Worm (Caenorhabditis elegans) whole organism, late embryonic: ENCODE measurements around the gene hrg-6.

Experiments
- F13H6.1 ChIP-seq: sonication (generic microtip); optimal IDR thresholded peaks from 2 replicates; lab custom pipeline; 2016; ENCODE audit warnings: missing genetic modification characterization, missing compliant biosample characterization
- K02D7.2 ChIP-seq: sonication (generic microtip); optimal IDR thresholded peaks from 2 replicates; lab custom pipeline; 2017; ENCODE audit warnings: mild to moderate bottlenecking, missing genetic modification characterization, missing compliant biosample characterization
- K09A11.1 ChIP-seq: sonication (generic microtip); optimal IDR thresholded peaks from 2 replicates; lab custom pipeline; 2017; ENCODE audit warnings: antibody characterized with exemption, mild to moderate bottlenecking, missing genetic modification characterization, missing compliant biosample characterization; ENCODE audit not compliant: insufficient read depth
- T23F11.4 ChIP-seq: fragments of 200-800 bp; sonication (Bioruptor generic); optimal IDR thresholded peaks from 2 replicates; lab custom pipeline; 2018; ENCODE audit warnings: mild to moderate bottlenecking, missing genetic modification characterization, missing compliant biosample characterization
- ahr-1 ChIP-seq: sonication (generic microtip); optimal IDR thresholded peaks from 2 replicates; lab custom pipeline; 2016; ENCODE audit warnings: missing genetic modification characterization, missing compliant biosample characterization
- ceh-14 ChIP-seq: sonication (generic microtip); optimal IDR thresholded peaks from 2 replicates; lab custom pipeline; 2016; ENCODE audit warnings: missing genotype, missing genetic modification characterization, missing compliant biosample characterization
- ceh-19 ChIP-seq: fragments of 200-800 bp; sonication (Bioruptor generic); optimal IDR thresholded peaks from 2 replicates; lab custom pipeline; 2018; ENCODE audit warnings: mild to moderate bottlenecking, missing genetic modification characterization, missing compliant biosample characterization
- ceh-24 ChIP-seq: sonication (generic microtip); optimal IDR thresholded peaks from 2 replicates; lab custom pipeline; 2016; ENCODE audit warnings: mild to moderate bottlenecking, missing genetic modification characterization, missing compliant biosample characterization
- ceh-30 ChIP-seq: fragments of 150-350 bp; optimal IDR thresholded peaks from 2 replicates; lab custom pipeline; 2014; ENCODE audit warnings: missing biosample characterization, missing genetic modification characterization
- ceh-31 ChIP-seq: sonication (generic microtip); optimal IDR thresholded peaks from 2 replicates; lab custom pipeline; 2016; ENCODE audit warnings: missing genetic modification characterization, missing compliant biosample characterization
- ceh-34 ChIP-seq: sonication (generic microtip); optimal IDR thresholded peaks from 2 replicates; lab custom pipeline; 2016; ENCODE audit warnings: mild to moderate bottlenecking, missing genetic modification characterization, missing compliant biosample characterization
- ceh-45 ChIP-seq: fragments of 200-800 bp; sonication (Bioruptor generic); IDR thresholded peaks from 2 replicates; pipeline ENCODE4 v1.3.6; 2022; ENCODE audit warnings: missing genetic modification reagents, missing genetic modification characterization, missing compliant biosample characterization
- ceh-6 ChIP-seq: fragments of 200-800 bp; sonication (Bioruptor generic); optimal IDR thresholded peaks from 2 replicates; lab custom pipeline; 2018; ENCODE audit warnings: mild to moderate bottlenecking, missing genetic modification characterization, missing compliant biosample characterization
- che-1 ChIP-seq: sonication (generic microtip); optimal IDR thresholded peaks from 2 replicates; lab custom pipeline; 2016; ENCODE audit warnings: mild to moderate bottlenecking, missing genetic modification characterization, missing compliant biosample characterization
- dmd-4 ChIP-seq: sonication (generic microtip); optimal IDR thresholded peaks from 2 replicates; lab custom pipeline; 2016; ENCODE audit warnings: borderline replicate concordance, missing genetic modification characterization, missing compliant biosample characterization
- fkh-10 ChIP-seq: fragments of 150-350 bp; optimal IDR thresholded peaks from 2 replicates; lab custom pipeline; 2014; ENCODE audit warnings: missing biosample characterization, missing genetic modification reagents, missing genetic modification characterization
- gmeb-2 ChIP-seq: sonication (generic microtip); optimal IDR thresholded peaks from 2 replicates; lab custom pipeline; 2016; ENCODE audit warnings: missing genetic modification characterization, inconsistent platforms, missing compliant biosample characterization
- hlh-13 ChIP-seq: fragments of 200-800 bp; sonication (Bioruptor generic); optimal IDR thresholded peaks from 2 replicates; lab custom pipeline; 2018; ENCODE audit warnings: mild to moderate bottlenecking, missing genetic modification characterization, missing compliant biosample characterization
- hlh-15 ChIP-seq: sonication (generic microtip); optimal IDR thresholded peaks from 2 replicates; lab custom pipeline; 2016; ENCODE audit warnings: missing genetic modification characterization, missing compliant biosample characterization
- hlh-30 ChIP-seq: sonication (generic microtip); optimal IDR thresholded peaks from 2 replicates; lab custom pipeline; 2017; ENCODE audit warnings: antibody characterized with exemption, missing genetic modification characterization, missing compliant biosample characterization; ENCODE audit not compliant: insufficient read depth
- lim-6 ChIP-seq: sonication (generic microtip); optimal IDR thresholded peaks from 2 replicates; lab custom pipeline; 2016; ENCODE audit warnings: missing genetic modification characterization, missing compliant biosample characterization
- lin-11 ChIP-seq: fragments of 200-800 bp; sonication (Bioruptor generic); optimal IDR thresholded peaks from 2 replicates; lab custom pipeline; 2018; ENCODE audit warnings: mild to moderate bottlenecking, missing genetic modification characterization, missing compliant biosample characterization
- mec-3 ChIP-seq: sonication (generic microtip); optimal IDR thresholded peaks from 2 replicates; lab custom pipeline; 2016; ENCODE audit warnings: borderline replicate concordance, missing genetic modification characterization, missing compliant biosample characterization
- nhr-11 ChIP-seq: fragments of 150-350 bp; optimal IDR thresholded peaks from 2 replicates; lab custom pipeline; 2014; ENCODE audit warnings: missing biosample characterization, missing genetic modification characterization
- pat-9 ChIP-seq: fragments of 200-800 bp; sonication (Bioruptor generic); optimal IDR thresholded peaks from 2 replicates; lab custom pipeline; 2018; ENCODE audit warnings: mild to moderate bottlenecking, missing genetic modification characterization, moderate library complexity, missing compliant biosample characterization
- pha-4 ChIP-seq: fragments of 150-350 bp; optimal IDR thresholded peaks from 2 replicates; lab custom pipeline; 2018; ENCODE audit warnings: missing biosample characterization, missing genetic modification reagents, missing genetic modification characterization
- pqm-1 ChIP-seq: sonication (generic microtip); optimal IDR thresholded peaks from 2 replicates; lab custom pipeline; 2016; ENCODE audit warnings: missing genetic modification characterization, missing compliant biosample characterization
- pros-1 ChIP-seq: fragments of 150-350 bp; optimal IDR thresholded peaks from 2 replicates; lab custom pipeline; 2014; ENCODE audit warnings: missing biosample characterization, missing genetic modification reagents, missing genetic modification characterization
- rnt-1 ChIP-seq: sonication (generic microtip); optimal IDR thresholded peaks from 2 replicates; lab custom pipeline; 2016; ENCODE audit warnings: missing genetic modification characterization, missing compliant biosample characterization
- syd-9 ChIP-seq: sonication (generic microtip); optimal IDR thresholded peaks from 2 replicates; lab custom pipeline; 2016; ENCODE audit warnings: mild to moderate bottlenecking, missing genetic modification characterization, moderate library complexity, missing compliant biosample characterization
- unc-42 ChIP-seq: sonication (generic microtip); optimal IDR thresholded peaks from 2 replicates; lab custom pipeline; 2016; ENCODE audit warnings: missing genotype, missing genetic modification characterization, missing compliant biosample characterization
- unc-86 ChIP-seq: sonication (generic microtip); optimal IDR thresholded peaks from 2 replicates; lab custom pipeline; 2016; ENCODE audit warnings: missing genetic modification characterization, missing compliant biosample characterization
- zip-5 ChIP-seq: sonication (generic microtip); optimal IDR thresholded peaks from 2 replicates; lab custom pipeline; 2016; ENCODE audit warnings: missing genetic modification characterization, missing compliant biosample characterization

Gene hrg-6

ce11 chrIV:11001614-11002013 lies 30.8 kb upstream of the hrg-6 start, which contains the start of gene F13H10.9:
Gene F13H10.9, plus strand, starts transcription at chrIV:11001914.
- TF ChIP-seq ceh-14 (tag; lab: Kevin White, UChicago): no peak
- no peak for TF ChIP-seq F13H6.1
- TF ChIP-seq, all 69 proteins: peak for 0

- TF ChIP-seq K02D7.2 (tag; lab: Kevin White, UChicago): no peak
- TF ChIP-seq syd-9 (tag; lab: Kevin White, UChicago): no peak
- no peak for TF ChIP-seq ceh-6 (GFP tag; lab: Kevin White, UChicago)
- TF ChIP-seq pha-4 (tag; lab: Kevin White, UChicago): no peak
- TF ChIP-seq hlh-13 (GFP tag; lab: Kevin White, UChicago): no peak
- TF ChIP-seq ceh-45 (GFP tag; lab: Robert Waterston, UW): no peak
- no peak for TF ChIP-seq K09A11.1 (tag; lab: Kevin White, UChicago)
- TF ChIP-seq ceh-24 (tag; lab: Kevin White, UChicago): no peak
- TF ChIP-seq dmd-4: no peak
These were observed 28.1 kb upstream of the hrg-6 start, which contains the start of gene F13H10.1 for ce11 chrIV:11004273-11004672. Gene F13H10.1, plus strand, starts transcription at chrIV:11004573.

DNA sequence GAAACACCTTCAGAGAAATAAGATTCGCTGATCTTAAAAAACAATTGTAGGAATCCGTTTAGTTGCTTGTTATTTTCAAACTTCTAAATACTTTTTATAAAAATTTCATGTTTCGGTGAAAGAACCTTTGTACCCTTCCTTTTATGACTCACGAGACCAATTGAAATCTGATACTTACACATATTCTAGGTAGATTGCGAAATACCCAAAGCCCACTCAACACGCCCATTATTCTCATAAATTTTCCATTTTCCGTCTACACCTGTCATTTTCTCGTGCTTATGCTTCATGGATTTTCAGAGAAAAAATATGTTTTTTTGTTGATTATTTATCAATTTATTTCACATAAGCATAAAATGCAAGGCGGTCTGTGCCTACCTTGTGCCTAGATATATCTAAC lies 26.0 kb upstream of the hrg-6 start:
- TF ChIP-seq ceh-34 (peak; percentile 69), pqm-1 (no peak)

- TF ChIP-seq K09A11.1 (tag; lab: Kevin White, UChicago) (no peak), zip-5 (tag; lab: Kevin White, UChicago) (no peak), ceh-24 (tag; lab: Kevin White, UChicago) (no peak), ceh-19 (GFP tag; lab: Kevin White, UChicago) (no peak), fkh-10 (GFP tag; lab: Kevin White, UChicago) (no peak), ceh-31 (tag; lab: Kevin White, UChicago) (no peak)
These were observed 25.5 kb upstream of the hrg-6 start for ce11 chrIV:11006868-11007267.

ce11 chrIV:11008255-11008654 lies 24.1 kb upstream of the hrg-6 start:
- TF ChIP-seq hlh-30 (tag; lab: Kevin White, UChicago): peak; percentile 20
- no peak for TF ChIP-seq ceh-30 (tag; lab: Kevin White, UChicago)

ce11 chrIV:11008996-11009395 lies 23.4 kb upstream of the hrg-6 start, which contains the start of gene F13H10.6:
Gene F13H10.6, plus strand, starts transcription at chrIV:11009296.
- TF ChIP-seq gmeb-2 (tag; lab: Kevin White, UChicago) (no peak), lin-11 (tag; lab: Kevin White, UChicago) (no peak), rnt-1 (tag; lab: Kevin White, UChicago) (no peak), pqm-1 (no peak), zip-5 (tag; lab: Kevin White, UChicago) (no peak), pat-9 (tag; lab: Kevin White, UChicago) (no peak)

DNA sequence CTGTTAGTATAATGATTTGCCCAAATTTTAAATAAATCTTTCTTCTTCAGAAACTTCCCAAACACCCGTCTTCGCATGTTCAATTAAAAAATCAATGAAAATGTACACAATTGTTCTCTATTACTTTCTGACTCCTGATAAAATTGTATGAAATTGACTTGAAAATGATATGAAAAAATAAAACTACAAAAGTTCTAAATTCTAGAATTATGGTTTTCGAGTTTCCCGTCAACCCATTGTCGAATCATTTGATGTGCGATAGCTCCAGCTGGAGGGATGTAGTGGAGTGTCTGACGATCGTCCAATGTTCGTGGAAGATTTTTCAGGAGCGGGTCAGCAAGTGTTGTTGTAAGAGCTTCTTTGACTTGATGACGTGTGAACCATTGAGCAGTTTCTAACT lies 22.5 kb upstream of the hrg-6 start:
- TF ChIP-seq ahr-1 (tag; lab: Kevin White, UChicago) (no peak), unc-86 (tag; lab: Kevin White, UChicago) (no peak), K09A11.1 (tag; lab: Kevin White, UChicago) (no peak)

- TF ChIP-seq lin-11 (tag; lab: Kevin White, UChicago): no peak
- no peak for TF ChIP-seq che-1 (tag; lab: Kevin White, UChicago)
- TF ChIP-seq pros-1: no peak
- TF ChIP-seq ceh-19 (GFP tag; lab: Kevin White, UChicago): no peak
- no peak for TF ChIP-seq zip-5 (tag; lab: Kevin White, UChicago)
- no peak for TF ChIP-seq fkh-10 (GFP tag; lab: Kevin White, UChicago)
- TF ChIP-seq hlh-15: no peak
- no peak for TF ChIP-seq T23F11.4 (GFP tag; lab: Kevin White, UChicago)
- TF ChIP-seq mec-3 (tag; lab: Kevin White, UChicago): no peak
- TF ChIP-seq nhr-11 (tag; lab: Kevin White, UChicago): no peak
- TF ChIP-seq rnt-1 (tag; lab: Kevin White, UChicago): no peak
- TF ChIP-seq unc-42 (tag; lab: Kevin White, UChicago): no peak
- TF ChIP-seq lim-6: no peak
- TF ChIP-seq hlh-13 (GFP tag; lab: Kevin White, UChicago): no peak
- TF ChIP-seq, all 69 proteins: peak for 0
These were observed 20.5 kb upstream of the hrg-6 start, which contains the start of gene ndx-9 for ce11 chrIV:11011920-11012319. Gene ndx-9, minus strand, starts transcription at chrIV:11012020.
